Worm (Caenorhabditis elegans): ENCODE results near the gene K12H6.9.

ce11 chrII:2852493-2852892 is 28.3 kb downstream of the K12H6.9 start, which contains the start of gene ptc-3:
- TF ChIP-seq tbx-11 (GFP tag; IDR thresholded peaks at IDR 0.05) (no peak), ama-1 (optimal IDR thresholded peaks at IDR 0.05) (no peak), hmbx-1 (tag; optimal IDR thresholded peaks at IDR 0.05) (no peak), tbx-37 (GFP tag; conservative IDR thresholded peaks at IDR 0.05) (no peak), ceh-36 (tag; optimal IDR thresholded peaks at IDR 0.05) (no peak), pes-1 (GFP tag; IDR thresholded peaks at IDR 0.05) (no peak), ceh-13 (GFP tag; optimal IDR thresholded peaks at IDR 0.05) (no peak), sea-1 (GFP tag; conservative IDR thresholded peaks at IDR 0.05) (no peak), flt-1 (GFP tag; IDR thresholded peaks at IDR 0.05) (no peak)
